Fruit fly (Drosophila melanogaster) whole organism, prepupa: ENCODE data around the gene CG8301.

Experiments
- CG10631 ChIP-seq: fragments of 200-800 bp; sonication (Bioruptor generic); optimal IDR thresholded peaks from 2 replicates; lab custom pipeline; 2016; ENCODE audit warnings: missing biosample characterization, missing genetic modification characterization
- CG16779 ChIP-seq: fragments of 200-800 bp; sonication (Bioruptor generic); optimal IDR thresholded peaks from 3 replicates; lab custom pipeline; 2017; ENCODE audit warnings: missing biosample characterization, mild to moderate bottlenecking, missing genetic modification characterization
- CG6163 ChIP-seq: fragments of 200-800 bp; sonication (Bioruptor generic); IDR thresholded peaks from 3 replicates; pipeline ENCODE4 v1.3.6; 2022; ENCODE audit warnings: missing biosample characterization, missing genetic modification characterization
- CG6808 ChIP-seq: fragments of 200-800 bp; sonication (Bioruptor generic); optimal IDR thresholded peaks from 3 replicates; lab custom pipeline; 2017; ENCODE audit warnings: missing biosample characterization, missing genetic modification characterization, mild to moderate bottlenecking, moderate library complexity, missing genetic modification reagents
- Eip75B ChIP-seq: fragments of 200-800 bp; sonication (Bioruptor generic); optimal IDR thresholded peaks from 3 replicates; lab custom pipeline; 2016; ENCODE audit warnings: missing biosample characterization, missing genetic modification characterization
- Ets21C ChIP-seq: fragments of 200-800 bp; sonication (Bioruptor generic); optimal IDR thresholded peaks from 3 replicates; lab custom pipeline; 2016; ENCODE audit warnings: missing biosample characterization, missing genetic modification characterization
- Gug ChIP-seq: fragments of 200-800 bp; sonication (Bioruptor generic); IDR thresholded peaks from 2 replicates; pipeline ENCODE4 v1.3.6; 2022; ENCODE audit warnings: missing biosample characterization, missing genetic modification characterization
- fkh ChIP-seq: fragments of 200-800 bp; sonication (Bioruptor generic); optimal IDR thresholded peaks from 3 replicates; lab custom pipeline; 2017; ENCODE audit warnings: missing biosample characterization, mild to moderate bottlenecking, missing genetic modification characterization, moderate library complexity
- net ChIP-seq: fragments of 200-800 bp; sonication (Bioruptor generic); optimal IDR thresholded peaks from 3 replicates; lab custom pipeline; 2016; ENCODE audit warnings: missing biosample characterization, missing genetic modification characterization
- salr ChIP-seq, 2 experiments: fragments of 200-800 bp; sonication (Bioruptor generic); optimal IDR thresholded peaks; 3 replicates each; lab custom pipeline; 2016 to 2018; ENCODE audit warnings: missing biosample characterization in 2 of 2, missing genetic modification characterization in 2 of 2, mild to moderate bottlenecking in 1 of 2
- vri ChIP-seq: fragments of 200-800 bp; sonication (Bioruptor generic); optimal IDR thresholded peaks from 3 replicates; lab custom pipeline; 2016; ENCODE audit warnings: missing biosample characterization, mild to moderate bottlenecking, missing genetic modification characterization

- TF ChIP-seq CG6163 (GFP tag; lab: Robert Waterston, UW) (no peak), CG6808 (GFP tag; lab: Kevin White, UChicago) (no peak), CG10631 (GFP tag; lab: Kevin White, UChicago) (no peak), Gug (GFP tag; lab: Robert Waterston, UW) (no peak), CG16779 (tag; lab: Kevin White, UChicago) (no peak), salr (GFP tag; optimal IDR thresholded peaks at IDR 0.05; lab: Kevin White, UChicago) (no peak), Eip75B (no peak), Ets21C (GFP tag; lab: Kevin White, UChicago) (no peak), fkh (no peak), vri (GFP tag; lab: Kevin White, UChicago) (no peak), net (no peak)
Observed at dm6 chr3R:9596615-9597014, 15.5 kb downstream of the CG8301 start.
